Fruit fly (Drosophila melanogaster): ENCODE data around the gene mthl5.

- no peak for TF ChIP-seq BEAF-32 (GFP tag; optimal IDR thresholded peaks at IDR 0.05)
- no peak for TF ChIP-seq Usf (GFP tag; optimal IDR thresholded peaks at IDR 0.05)
- no peak for TF ChIP-seq jigr1 (GFP tag; IDR thresholded peaks at IDR 0.05)
- TF ChIP-seq onecut (GFP tag; IDR thresholded peaks at IDR 0.05) = no peak
- TF ChIP-seq stc (GFP tag; IDR thresholded peaks at IDR 0.05) = no peak
- TF ChIP-seq CG15011 (GFP tag; optimal IDR thresholded peaks at IDR 0.05) = no peak
- TF ChIP-seq Mes4 (GFP tag; optimal IDR thresholded peaks at IDR 0.05) = no peak
- TF ChIP-seq Hsf (GFP tag; optimal IDR thresholded peaks at IDR 0.05) = no peak
- TF ChIP-seq nerfin-1 (tag; optimal IDR thresholded peaks at IDR 0.05) = no peak
- no peak for TF ChIP-seq otp (GFP tag; IDR thresholded peaks at IDR 0.05)
Observed at dm6 chr3R:11920605-11921004, 33.6 kb upstream of the mthl5 start.

Measured in whole organism, embryonic.